Fruit fly (Drosophila melanogaster) whole organism, embryonic: ENCODE measurements around the gene Glut4EF.

Source experiments
- BEAF-32 ChIP-seq: fragments of 200-800 bp; sonication (Bioruptor generic); optimal IDR thresholded peaks from 3 replicates; lab custom pipeline; 2017; ENCODE audit warnings: missing biosample characterization, missing genetic modification characterization, mild to moderate bottlenecking, moderate library complexity, missing genetic modification reagents
- Bdp1 ChIP-seq: fragments of 200-800 bp; sonication (Bioruptor generic); optimal IDR thresholded peaks from 3 replicates; lab custom pipeline; 2016; ENCODE audit warnings: missing biosample characterization, missing genetic modification characterization
- CG11696 ChIP-seq: fragments of 200-800 bp; sonication (Bioruptor generic); IDR thresholded peaks from 2 replicates; pipeline ENCODE4 v1.3.6; 2022; ENCODE audit warnings: missing biosample characterization, missing genetic modification characterization
- CG1233 ChIP-seq: fragments of 200-800 bp; sonication (Bioruptor generic); optimal IDR thresholded peaks from 4 replicates; lab custom pipeline; 2018; ENCODE audit warnings: missing biosample characterization, mild to moderate bottlenecking, missing genetic modification characterization
- CG18262 ChIP-seq: fragments of 200-800 bp; optimal IDR thresholded peaks from 3 replicates; lab custom pipeline; 2019; ENCODE audit warnings: missing biosample characterization, mild to moderate bottlenecking, missing genetic modification characterization, moderate library complexity
- CG18764 ChIP-seq: fragments of 200-800 bp; sonication (Bioruptor generic); optimal IDR thresholded peaks from 3 replicates; lab custom pipeline; 2016; ENCODE audit warnings: missing biosample characterization, missing genetic modification characterization
- CG2875 ChIP-seq: fragments of 200-800 bp; sonication (Bioruptor generic); optimal IDR thresholded peaks from 2 replicates; lab custom pipeline; 2017; ENCODE audit warnings: missing biosample characterization, mild to moderate bottlenecking, missing genetic modification characterization, missing genetic modification reagents
- CG30020 ChIP-seq: fragments of 200-800 bp; optimal IDR thresholded peaks from 2 replicates; lab custom pipeline; 2019; ENCODE audit warnings: missing biosample characterization, mild to moderate bottlenecking, missing genetic modification characterization, moderate library complexity
- CG33557 ChIP-seq: fragments of 200-800 bp; sonication (Bioruptor generic); optimal IDR thresholded peaks from 2 replicates; lab custom pipeline; 2019; ENCODE audit warnings: missing biosample characterization, mild to moderate bottlenecking, missing genetic modification characterization, moderate library complexity
- CG4854 ChIP-seq: fragments of 200-800 bp; sonication (Bioruptor generic); optimal IDR thresholded peaks from 2 replicates; lab custom pipeline; 2016; ENCODE audit warnings: missing biosample characterization, missing genetic modification characterization, inconsistent platforms
- CG6683 ChIP-seq: fragments of 200-800 bp; sonication (Bioruptor generic); optimal IDR thresholded peaks from 2 replicates; lab custom pipeline; 2017; ENCODE audit warnings: missing biosample characterization, mild to moderate bottlenecking, missing genetic modification characterization, missing genetic modification reagents
- CG8478 ChIP-seq: fragments of >200 bp; optimal IDR thresholded peaks from 2 replicates; lab custom pipeline; 2018
- CTCF ChIP-seq: fragments of 200-800 bp; sonication (Bioruptor generic); optimal IDR thresholded peaks from 2 replicates; lab custom pipeline; 2017; ENCODE audit warnings: missing biosample characterization, mild to moderate bottlenecking, missing genetic modification characterization, moderate library complexity
- CrebB ChIP-seq: fragments of 200-800 bp; sonication (Bioruptor generic); optimal IDR thresholded peaks from 3 replicates; lab custom pipeline; 2018; ENCODE audit warnings: missing biosample characterization, mild to moderate bottlenecking, missing genetic modification characterization
- Doc2 ChIP-seq: fragments of 200-800 bp; sonication (Bioruptor generic); IDR thresholded peaks from 2 replicates; pipeline ENCODE4 v1.3.6; 2022; ENCODE audit warnings: missing biosample characterization, missing genetic modification characterization
- E2f1 ChIP-seq: fragments of 200-800 bp; sonication (Bioruptor generic); IDR thresholded peaks from 2 replicates; pipeline ENCODE4 v1.3.6; 2022; ENCODE audit warnings: missing biosample characterization, missing genetic modification characterization
- HLH4C ChIP-seq: fragments of 200-800 bp; sonication (Bioruptor generic); IDR thresholded peaks from 3 replicates; pipeline ENCODE4 v1.3.6; 2022; ENCODE audit warnings: missing biosample characterization, missing genetic modification characterization; ENCODE audit not compliant: partially characterized antibody
- Hey ChIP-seq: fragments of 200-800 bp; sonication (Bioruptor generic); optimal IDR thresholded peaks from 3 replicates; lab custom pipeline; 2018; ENCODE audit warnings: missing biosample characterization, mild to moderate bottlenecking, missing genetic modification characterization
- Hr39 ChIP-seq: fragments of >200 bp; optimal IDR thresholded peaks from 2 replicates; lab custom pipeline; 2017
- Hsf ChIP-seq: fragments of 200-800 bp; sonication (Bioruptor generic); optimal IDR thresholded peaks from 3 replicates; lab custom pipeline; 2016; ENCODE audit warnings: missing biosample characterization, missing genetic modification characterization
- Jarid2 ChIP-seq: fragments of 200-800 bp; sonication (Bioruptor generic); optimal IDR thresholded peaks from 3 replicates; lab custom pipeline; 2017; ENCODE audit warnings: mild to moderate bottlenecking, missing biosample characterization, missing genetic modification reagents, missing genetic modification characterization
- Mad ChIP-seq: fragments of 200-800 bp; sonication (Bioruptor generic); optimal IDR thresholded peaks from 2 replicates; lab custom pipeline; 2016; ENCODE audit warnings: missing biosample characterization, missing genetic modification characterization
- Mrtf ChIP-seq: fragments of 200-800 bp; sonication (Bioruptor generic); IDR thresholded peaks from 3 replicates; pipeline ENCODE4 v1.3.6; 2022; ENCODE audit warnings: missing biosample characterization, missing genetic modification characterization
- NK7.1 ChIP-seq: fragments of 200-800 bp; sonication (Bioruptor generic); optimal IDR thresholded peaks from 3 replicates; lab custom pipeline; 2016; ENCODE audit warnings: missing biosample characterization, missing genetic modification characterization
- Oli ChIP-seq: fragments of 200-800 bp; sonication (Bioruptor generic); optimal IDR thresholded peaks from 2 replicates; lab custom pipeline; 2018; ENCODE audit warnings: missing biosample characterization, mild to moderate bottlenecking, missing genetic modification characterization, moderate library complexity
- Pdp1 ChIP-seq, 2 experiments: fragments of 200-800 bp; sonication (Bioruptor generic); optimal IDR thresholded peaks; 3 replicates each; lab custom pipeline; 2016; ENCODE audit warnings: missing biosample characterization in 2 of 2, missing genetic modification characterization in 2 of 2, mild to moderate bottlenecking in 1 of 2, moderate library complexity in 1 of 2
- Rfx ChIP-seq: fragments of 200-800 bp; sonication (Bioruptor generic); IDR thresholded peaks from 2 replicates; pipeline ENCODE4 v1.3.6; 2022; ENCODE audit warnings: missing biosample characterization, missing genetic modification characterization
- Scr ChIP-seq: fragments of 200-800 bp; sonication (Bioruptor generic); IDR thresholded peaks from 2 replicates; pipeline ENCODE4 v1.3.6; 2022; ENCODE audit warnings: missing biosample characterization, missing genetic modification characterization; ENCODE audit not compliant: partially characterized antibody
- Vsx1 ChIP-seq: fragments of 200-800 bp; sonication (Bioruptor generic); optimal IDR thresholded peaks from 2 replicates; lab custom pipeline; 2017; ENCODE audit warnings: missing biosample characterization, mild to moderate bottlenecking, missing genetic modification characterization, missing genetic modification reagents
- ash1 ChIP-seq: fragments of 200-800 bp; sonication (Bioruptor generic); optimal IDR thresholded peaks from 2 replicates; lab custom pipeline; 2018; ENCODE audit warnings: missing biosample characterization, mild to moderate bottlenecking, missing genetic modification characterization
- ci ChIP-seq: fragments of 200-800 bp; sonication (Bioruptor generic); IDR thresholded peaks from 3 replicates; pipeline ENCODE4 v1.3.6; 2022; ENCODE audit warnings: missing biosample characterization, missing genetic modification characterization
- corto ChIP-seq: fragments of 200-800 bp; sonication (Bioruptor generic); optimal IDR thresholded peaks from 2 replicates; lab custom pipeline; 2016; ENCODE audit warnings: missing biosample characterization, mild to moderate bottlenecking, missing genetic modification characterization, moderate library complexity
- cwo ChIP-seq: fragments of 200-800 bp; sonication (Bioruptor generic); optimal IDR thresholded peaks from 3 replicates; lab custom pipeline; 2017; ENCODE audit warnings: missing biosample characterization, missing genetic modification characterization, mild to moderate bottlenecking, moderate library complexity, missing genetic modification reagents
- en ChIP-seq: fragments of 200-800 bp; sonication (Bioruptor generic); optimal IDR thresholded peaks from 2 replicates; lab custom pipeline; 2016; ENCODE audit warnings: missing biosample characterization, missing genetic modification characterization
- eve ChIP-seq, 2 experiments: fragments of >200 bp; optimal IDR thresholded peaks; 2 replicates each; lab custom pipeline; 2017; ENCODE audit warnings: missing biosample characterization in 2 of 2, missing genetic modification characterization in 2 of 2
- fd64A ChIP-seq: fragments of 200-800 bp; sonication (Bioruptor generic); optimal IDR thresholded peaks from 3 replicates; lab custom pipeline; 2018; ENCODE audit warnings: missing biosample characterization, mild to moderate bottlenecking, missing genetic modification characterization
- gcm ChIP-seq: fragments of 200-800 bp; sonication (Bioruptor generic); optimal IDR thresholded peaks from 2 replicates; lab custom pipeline; 2019; ENCODE audit warnings: missing biosample characterization, mild to moderate bottlenecking, missing genetic modification characterization, moderate library complexity
- gro ChIP-seq: fragments of 200-800 bp; sonication (Bioruptor generic); optimal IDR thresholded peaks from 2 replicates; lab custom pipeline; 2016; ENCODE audit warnings: missing biosample characterization, missing genetic modification characterization
- gsb-n ChIP-seq: fragments of 200-800 bp; sonication (Bioruptor generic); optimal IDR thresholded peaks from 3 replicates; lab custom pipeline; 2018; ENCODE audit warnings: missing biosample characterization, mild to moderate bottlenecking, missing genetic modification characterization
- hb ChIP-seq: fragments of 200-800 bp; sonication (Bioruptor generic); IDR thresholded peaks from 3 replicates; pipeline ENCODE4 v1.3.6; 2022; ENCODE audit warnings: missing biosample characterization, missing genetic modification characterization; ENCODE audit not compliant: partially characterized antibody
- lilli ChIP-seq: fragments of 200-800 bp; sonication (Bioruptor generic); optimal IDR thresholded peaks from 3 replicates; lab custom pipeline; 2016; ENCODE audit warnings: missing biosample characterization, missing genetic modification characterization
- lov ChIP-seq, 2 experiments: fragments of 200-800 bp in 1 of 2; fragments of >200 bp in 1 of 2; sonication (Bioruptor generic) in 1 of 2; IDR thresholded peaks in 1 of 2; optimal IDR thresholded peaks in 1 of 2; 2 replicates in 1 of 2; 3 replicates in 1 of 2; pipeline versions ENCODE4 v1.3.6 to Lab custom; 2017 to 2022; ENCODE audit warnings: missing biosample characterization in 1 of 2, missing genetic modification characterization in 1 of 2
- mam ChIP-seq: fragments of 200-800 bp; sonication (Bioruptor generic); optimal IDR thresholded peaks from 3 replicates; lab custom pipeline; 2016; ENCODE audit warnings: missing biosample characterization, missing genetic modification characterization
- nmo ChIP-seq: fragments of 200-800 bp; sonication (Bioruptor generic); optimal IDR thresholded peaks from 2 replicates; lab custom pipeline; 2018; ENCODE audit warnings: missing biosample characterization, mild to moderate bottlenecking, missing genetic modification characterization, moderate library complexity
- odd ChIP-seq: fragments of 200-800 bp; sonication (Bioruptor generic); optimal IDR thresholded peaks from 2 replicates; lab custom pipeline; 2017; ENCODE audit warnings: missing biosample characterization, mild to moderate bottlenecking, missing genetic modification characterization
- p53 ChIP-seq: fragments of 200-800 bp; sonication (Bioruptor generic); optimal IDR thresholded peaks from 2 replicates; lab custom pipeline; 2016; ENCODE audit warnings: missing biosample characterization, missing genetic modification characterization
- pfk ChIP-seq: fragments of 200-800 bp; sonication (Bioruptor generic); optimal IDR thresholded peaks from 2 replicates; lab custom pipeline; 2018; ENCODE audit warnings: missing biosample characterization, mild to moderate bottlenecking, missing genetic modification characterization, moderate library complexity
- ro ChIP-seq: fragments of 200-800 bp; sonication (Bioruptor generic); IDR thresholded peaks from 2 replicates; pipeline ENCODE4 v1.3.6; 2022; ENCODE audit warnings: missing biosample characterization, missing genetic modification characterization
- sr ChIP-seq: fragments of 200-800 bp; sonication (Bioruptor generic); IDR thresholded peaks from 3 replicates; pipeline ENCODE4 v1.3.6; 2022; ENCODE audit warnings: missing biosample characterization, missing genetic modification characterization
- stwl ChIP-seq: fragments of 200-800 bp; sonication (Bioruptor generic); optimal IDR thresholded peaks from 3 replicates; lab custom pipeline; 2018; ENCODE audit warnings: missing biosample characterization, mild to moderate bottlenecking, missing genetic modification characterization, moderate library complexity
- tgo ChIP-seq: fragments of 200-800 bp; sonication (Bioruptor generic); IDR thresholded peaks from 3 replicates; pipeline ENCODE4 v1.3.6; 2022; ENCODE audit warnings: missing biosample characterization, missing genetic modification characterization
- z ChIP-seq: fragments of 200-800 bp; sonication (Bioruptor generic); IDR thresholded peaks from 3 replicates; pipeline ENCODE4 v1.3.6; 2022; ENCODE audit warnings: missing biosample characterization, missing genetic modification characterization

The Glut4EF gene

DNA sequence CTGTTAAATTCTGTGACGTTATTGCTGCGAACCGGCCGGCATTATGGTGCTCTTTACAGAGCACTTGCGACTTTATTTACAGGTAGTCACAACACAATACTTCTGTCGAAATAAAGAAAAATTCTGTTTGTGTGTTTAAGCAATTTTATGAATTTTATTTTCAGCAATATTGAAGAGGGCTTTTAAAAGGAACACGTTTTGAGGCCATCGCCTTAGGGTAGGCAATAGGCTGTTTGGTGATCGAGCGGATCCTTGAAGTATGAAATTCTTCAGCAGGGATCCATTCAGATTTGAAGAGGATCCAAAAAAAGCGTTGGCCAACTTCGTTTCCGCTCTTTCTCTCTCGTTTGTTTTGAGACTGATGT lies 746 bp upstream of the Glut4EF start (continued):
- TF ChIP-seq CG11696 (GFP tag; lab: Robert Waterston, UW), result no peak
- TF ChIP-seq Doc2 (GFP tag; lab: Robert Waterston, UW), result no peak
- TF ChIP-seq CG30020 (tag; lab: Kevin White, UChicago), result no peak
- no peak for TF ChIP-seq pfk (GFP tag; lab: Kevin White, UChicago)
- peak in 1 of 2 experiments; percentile 60 for TF ChIP-seq eve (GFP tag; optimal IDR thresholded peaks at IDR 0.05; lab: Kevin White, UChicago)
- TF ChIP-seq CG33557, result no peak
- peak; percentile 56 to 81 for TF ChIP-seq Pdp1 (GFP tag; optimal IDR thresholded peaks at IDR 0.05; lab: Kevin White, UChicago)
- TF ChIP-seq corto, result no peak
- TF ChIP-seq ro (GFP tag; lab: Robert Waterston, UW), result no peak
- peak; percentile 77 for TF ChIP-seq gro (GFP tag; lab: Kevin White, UChicago)
- peak; percentile 70 for TF ChIP-seq Mad (GFP tag; lab: Kevin White, UChicago)
- TF ChIP-seq CrebB, result peak; percentile 2
- peak; percentile 87 for TF ChIP-seq Hsf (GFP tag; lab: Kevin White, UChicago)
- TF ChIP-seq HLH4C (GFP tag; lab: Robert Waterston, UW), result no peak
- no peak for TF ChIP-seq stwl (tag; lab: Kevin White, UChicago)
- no peak for TF ChIP-seq gcm (GFP tag; lab: Kevin White, UChicago)
- no peak for TF ChIP-seq ash1 (GFP tag; lab: Kevin White, UChicago)
- no peak for TF ChIP-seq fd64A
- 0 out of 3 replicates have a peak, but pooled peaks have one; percentile 41 for TF ChIP-seq ci (GFP tag; lab: Robert Waterston, UW)
- no peak for TF ChIP-seq hb (GFP tag; lab: Robert Waterston, UW)
- TF ChIP-seq Hr39 (lab: Kevin White, UChicago), result no peak
- TF ChIP-seq Jarid2 (GFP tag; lab: Kevin White, UChicago), result peak; percentile 47
- peak; percentile 89 for TF ChIP-seq lilli (GFP tag; lab: Kevin White, UChicago)
- peak; percentile 89 for TF ChIP-seq mam
- TF ChIP-seq cwo, result peak; percentile 59
- peak; percentile 87 for TF ChIP-seq Oli
- TF ChIP-seq Scr, result no peak
- peak; percentile 35 for TF ChIP-seq Vsx1
- TF ChIP-seq CG2875 (GFP tag; lab: Kevin White, UChicago), result no peak
- peak; percentile 80 for TF ChIP-seq E2f1
- TF ChIP-seq Hey, result no peak
- peak; percentile 63 for TF ChIP-seq Mrtf (GFP tag; lab: Robert Waterston, UW)
- peak; percentile 73 for TF ChIP-seq tgo (GFP tag; lab: Robert Waterston, UW)
- no peak; the same call in 2 of the 3 replicates for TF ChIP-seq sr (GFP tag; lab: Robert Waterston, UW)
- TF ChIP-seq NK7.1, result peak; percentile 76
- peak; percentile 48 for TF ChIP-seq Bdp1
- TF ChIP-seq CTCF (GFP tag; lab: Kevin White, UChicago), result no peak
- TF ChIP-seq p53 (GFP tag; lab: Kevin White, UChicago), result no peak
- no peak for TF ChIP-seq gsb-n (tag; lab: Kevin White, UChicago)
- peak; percentile 82 for TF ChIP-seq Rfx
- TF ChIP-seq CG18764, result peak; percentile 50
- peak; percentile 83 for TF ChIP-seq nmo (GFP tag; lab: Kevin White, UChicago)
- TF ChIP-seq z (GFP tag; lab: Robert Waterston, UW), result no peak
- no peak for TF ChIP-seq BEAF-32 (GFP tag; lab: Kevin White, UChicago)
- peak; percentile 71 for TF ChIP-seq CG1233 (GFP tag; lab: Kevin White, UChicago)
- peak; percentile 73 for TF ChIP-seq CG4854
- peak; percentile 47 for TF ChIP-seq odd (GFP tag; lab: Kevin White, UChicago)
- no peak for TF ChIP-seq lov (optimal IDR thresholded peaks at IDR 0.05; lab: Kevin White, UChicago)
- TF ChIP-seq lov (GFP tag; IDR thresholded peaks at IDR 0.05; lab: Robert Waterston, UW), result peak; percentile 48; the same call in 1 of the 3 replicates
- TF ChIP-seq CG18262 (tag; lab: Kevin White, UChicago), result peak; percentile 72
- peak; percentile 50 for TF ChIP-seq en (GFP tag; lab: Kevin White, UChicago)
- no peak for TF ChIP-seq CG8478
- TF ChIP-seq CG6683 (GFP tag; lab: Kevin White, UChicago), result peak; percentile 53
